Fruit fly (Drosophila melanogaster): ENCODE results near the gene CG15458.

- TF ChIP-seq wek (GFP tag; optimal IDR thresholded peaks at IDR 0.05) (no peak), CTCF (GFP tag; optimal IDR thresholded peaks at IDR 0.05) (no peak), odd (GFP tag; optimal IDR thresholded peaks at IDR 0.05) (no peak), Bteb2 (GFP tag; optimal IDR thresholded peaks at IDR 0.05) (no peak), CG5953 (GFP tag; IDR thresholded peaks at IDR 0.05) (no peak), CG42726 (GFP tag; IDR thresholded peaks at IDR 0.05; ENCODE audit: partially characterized antibody) (no peak)
These were observed 34.9 kb upstream of the CG15458 start, which contains the start of gene tbc for dm6 chrX:20448828-20449427.

All from whole organism, embryonic.